Fruit fly (Drosophila melanogaster): ENCODE measurements around the gene CG5687.

- TF ChIP-seq Sin3A (optimal IDR thresholded peaks at IDR 0.05) (no peak), h (optimal IDR thresholded peaks at IDR 0.05) (no peak), insv (optimal IDR thresholded peaks at IDR 0.05) (no peak), psq (optimal IDR thresholded peaks at IDR 0.05) (no peak), Myc (optimal IDR thresholded peaks at IDR 0.05) (no peak), ttk (optimal IDR thresholded peaks at IDR 0.05) (no peak)
These were observed 1.1 kb upstream of the CG5687 start for dm6 chr3L:1939983-1940504.

All from Kc167 (cell line).